Fruit fly (Drosophila melanogaster): ENCODE measurements around the gene CG13807.

The CG13807 gene

DNA sequence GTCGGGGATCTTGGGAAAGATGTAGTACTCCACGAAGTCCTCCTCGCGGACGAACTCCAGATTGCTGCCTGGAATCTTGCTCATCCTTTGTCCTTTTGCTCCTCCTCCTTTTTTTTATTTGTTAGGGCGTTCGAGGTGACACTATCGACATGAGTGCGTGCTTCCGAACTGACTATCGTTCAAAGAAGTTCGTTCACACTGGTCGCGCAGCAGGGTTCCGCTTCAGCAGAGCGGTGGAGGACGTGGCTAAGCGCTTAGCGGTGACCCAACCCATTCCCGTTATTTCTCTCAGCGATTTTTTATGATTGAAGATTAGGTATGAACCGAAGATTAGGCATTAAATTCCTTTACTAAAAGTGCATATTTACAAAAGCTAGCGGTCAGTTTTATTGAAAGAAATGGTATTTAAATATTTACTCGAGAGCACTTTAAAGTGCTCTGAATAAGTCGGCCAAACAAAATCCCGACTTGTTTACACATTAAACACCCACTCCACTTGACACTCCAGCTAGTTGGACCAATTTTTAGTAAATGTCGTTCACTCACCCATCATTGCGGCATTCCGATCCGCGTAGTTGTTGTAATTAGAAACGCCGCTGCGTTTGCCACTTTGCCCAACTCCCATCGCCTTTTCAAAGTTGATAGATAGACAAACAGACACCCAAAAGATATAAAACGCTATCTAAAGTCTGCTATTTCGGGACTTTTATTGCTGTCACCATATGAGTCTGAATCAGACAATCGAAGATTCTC, 3.1 kb downstream of the CG13807 start, which contains the start of the genes ecd and CG13806 (continued):
- no peak; the same call in 2 of the 3 replicates for TF ChIP-seq CG11695 (GFP tag; IDR thresholded peaks at IDR 0.05)
- TF ChIP-seq grau (tag; optimal IDR thresholded peaks at IDR 0.05), result no peak
- TF ChIP-seq CG4282 (GFP tag; optimal IDR thresholded peaks at IDR 0.05), result no peak
- no peak for TF ChIP-seq tll (GFP tag; optimal IDR thresholded peaks at IDR 0.05)
- peak; percentile 86 for TF ChIP-seq Med (GFP tag)
- no peak for TF ChIP-seq CG7556 (GFP tag; optimal IDR thresholded peaks at IDR 0.05)
- TF ChIP-seq Myb (GFP tag; optimal IDR thresholded peaks at IDR 0.05), result peak; percentile 70
- TF ChIP-seq HmgZ (tag; optimal IDR thresholded peaks at IDR 0.05), result peak; percentile 55
- TF ChIP-seq CG8089 (GFP tag; optimal IDR thresholded peaks at IDR 0.05), result peak; percentile 3
- TF ChIP-seq ftz-f1 (GFP tag; optimal IDR thresholded peaks at IDR 0.05), result peak; percentile 40
- no peak for TF ChIP-seq CG12071 (GFP tag; optimal IDR thresholded peaks at IDR 0.05)
- TF ChIP-seq Nf-YB (GFP tag; optimal IDR thresholded peaks at IDR 0.05), result no peak
- TF ChIP-seq CG17568 (GFP tag; optimal IDR thresholded peaks at IDR 0.05), result no peak
- no peak for TF ChIP-seq CG3407 (GFP tag; optimal IDR thresholded peaks at IDR 0.05)
- TF ChIP-seq CG7839 (tag; optimal IDR thresholded peaks at IDR 0.05), result peak; percentile 40
- TF ChIP-seq CG8359 (GFP tag; optimal IDR thresholded peaks at IDR 0.05; ENCODE audit: borderline replicate concordance), result no peak
- TF ChIP-seq CG17802 (tag; optimal IDR thresholded peaks at IDR 0.05), result peak; percentile 88
- TF ChIP-seq Aef1 (GFP tag; IDR thresholded peaks at IDR 0.05), result no peak
- TF ChIP-seq Xrp1 (GFP tag; IDR thresholded peaks at IDR 0.05), result peak; percentile 55; the same call in 1 of the 2 replicates
- TF ChIP-seq CG12659 (GFP tag; optimal IDR thresholded peaks at IDR 0.05), result peak; percentile 45
- peak; percentile 5 for TF ChIP-seq Fer2 (tag; optimal IDR thresholded peaks at IDR 0.05)
- peak; percentile 40 for TF ChIP-seq Antp (GFP tag; optimal IDR thresholded peaks at IDR 0.05)
- TF ChIP-seq Awh (GFP tag; IDR thresholded peaks at IDR 0.05), result no peak
- no peak for TF ChIP-seq nom (GFP tag; optimal IDR thresholded peaks at IDR 0.05)
- peak; percentile 34; the same call in 1 of the 2 replicates for TF ChIP-seq CG31441 (GFP tag; IDR thresholded peaks at IDR 0.05)
- peak; percentile 97 for TF ChIP-seq CG6791 (GFP tag; IDR thresholded peaks at IDR 0.05; ENCODE audit: partially characterized antibody)
- peak in 1 of 2 experiments; percentile 23 for TF ChIP-seq crp (GFP tag; optimal IDR thresholded peaks at IDR 0.05)
- no peak for TF ChIP-seq Dfd (GFP tag; optimal IDR thresholded peaks at IDR 0.05)
- TF ChIP-seq jigr1 (GFP tag; IDR thresholded peaks at IDR 0.05), result no peak
- TF ChIP-seq pho (GFP tag; optimal IDR thresholded peaks at IDR 0.05), result peak; percentile 39
- TF ChIP-seq Dp (GFP tag; optimal IDR thresholded peaks at IDR 0.05), result peak; percentile 30
- TF ChIP-seq CG13123 (GFP tag; optimal IDR thresholded peaks at IDR 0.05), result no peak
- TF ChIP-seq CG4854 (GFP tag; optimal IDR thresholded peaks at IDR 0.05), result no peak
- TF ChIP-seq gem (tag; optimal IDR thresholded peaks at IDR 0.05), result no peak
- peak; percentile 96 for TF ChIP-seq nerfin-1 (tag; optimal IDR thresholded peaks at IDR 0.05)
- peak; percentile 63 for TF ChIP-seq YL-1 (GFP tag; optimal IDR thresholded peaks at IDR 0.05)
- TF ChIP-seq Deaf1 (tag; optimal IDR thresholded peaks at IDR 0.05), result no peak
- no peak for TF ChIP-seq CG18262 (tag; optimal IDR thresholded peaks at IDR 0.05)
- TF ChIP-seq ac (GFP tag; optimal IDR thresholded peaks at IDR 0.05), result no peak
- TF ChIP-seq CG7745 (tag; optimal IDR thresholded peaks at IDR 0.05), result no peak
- TF ChIP-seq Eip74EF (GFP tag; optimal IDR thresholded peaks at IDR 0.05), result no peak
- no peak for TF ChIP-seq CG6683 (GFP tag; optimal IDR thresholded peaks at IDR 0.05)
- peak; percentile 85 for TF ChIP-seq MESR4 (GFP tag; optimal IDR thresholded peaks at IDR 0.05)
- TF ChIP-seq CG10274 (GFP tag; optimal IDR thresholded peaks at IDR 0.05), result no peak
- peak; percentile 35 for TF ChIP-seq CG12391 (tag; optimal IDR thresholded peaks at IDR 0.05)
- TF ChIP-seq CG30403 (GFP tag; optimal IDR thresholded peaks at IDR 0.05), result peak; percentile 48
- TF ChIP-seq cg (GFP tag; optimal IDR thresholded peaks at IDR 0.05), result no peak
- TF ChIP-seq zfh2 (GFP tag; optimal IDR thresholded peaks at IDR 0.05), result peak; percentile 67

All from whole organism, embryonic.